Worm (Caenorhabditis elegans) whole organism, L1 larva: Measurements from ENCODE around the gene strd-1.

Experiments
- C16A3.4 ChIP-seq: fragments of 150-350 bp; optimal IDR thresholded peaks from 2 replicates; lab custom pipeline; 2014; ENCODE audit warnings: missing biosample characterization, missing genetic modification characterization
- Y116A8C.19 ChIP-seq: sonication (generic microtip); optimal IDR thresholded peaks from 2 replicates; lab custom pipeline; 2016; ENCODE audit warnings: missing compliant biosample characterization, missing genetic modification characterization, borderline replicate concordance
- aly-2 ChIP-seq: fragments of 150-350 bp; optimal IDR thresholded peaks from 2 replicates; lab custom pipeline; 2014; ENCODE audit warnings: missing biosample characterization, missing genetic modification characterization
- ama-1 ChIP-seq: fragments of 150-350 bp; optimal IDR thresholded peaks from 2 replicates; lab custom pipeline; 2014
- ceh-63 ChIP-seq: fragments of 200-800 bp; sonication (Bioruptor generic); optimal IDR thresholded peaks from 2 replicates; lab custom pipeline; 2018; ENCODE audit warnings: mild to moderate bottlenecking, missing genetic modification characterization, missing compliant biosample characterization
- ceh-8 ChIP-seq: fragments of 200-800 bp; sonication (Bioruptor generic); optimal IDR thresholded peaks from 2 replicates; lab custom pipeline; 2018; ENCODE audit warnings: mild to moderate bottlenecking, missing genetic modification characterization, moderate library complexity, missing compliant biosample characterization
- ceh-88 ChIP-seq: fragments of 200-800 bp; sonication (Bioruptor generic); IDR thresholded peaks from 2 replicates; pipeline ENCODE4 v1.3.6; 2022; ENCODE audit warnings: missing genetic modification characterization, missing compliant biosample characterization
- ceh-90 ChIP-seq: sonication (generic microtip); optimal IDR thresholded peaks from 2 replicates; lab custom pipeline; 2016; ENCODE audit warnings: missing genetic modification characterization, missing compliant biosample characterization
- ces-1 ChIP-seq: fragments of 150-350 bp; optimal IDR thresholded peaks from 2 replicates; lab custom pipeline; 2014; ENCODE audit warnings: missing biosample characterization, missing genetic modification reagents, missing genetic modification characterization
- efl-1 ChIP-seq, 4 experiments: fragments of 150-350 bp; optimal IDR thresholded peaks in 3 of 4; peaks in 1 of 4; 1 replicate in 1 of 4; 2 replicates in 3 of 4; lab custom pipeline; 2014; ENCODE audit warnings: missing biosample characterization in 2 of 4, missing genetic modification characterization in 2 of 4, missing genetic modification reagents in 2 of 4
- egl-13 ChIP-seq: sonication (generic microtip); optimal IDR thresholded peaks from 2 replicates; lab custom pipeline; 2016; ENCODE audit warnings: missing genotype, missing genetic modification reagents, missing genetic modification characterization, missing compliant biosample characterization
- elt-3 ChIP-seq, 6 experiments: fragments of 150-350 bp in 1 of 6; sonication (generic microtip); optimal IDR thresholded peaks; 2 replicates each; lab custom pipeline; 2017 to 2018; ENCODE audit warnings: missing biosample characterization in 6 of 6, missing genetic modification characterization in 6 of 6, inconsistent platforms in 1 of 6
- ets-5 ChIP-seq: fragments of 200-800 bp; sonication (Bioruptor generic); IDR thresholded peaks from 2 replicates; pipeline ENCODE4 v1.3.6; 2022; ENCODE audit warnings: missing genetic modification characterization, missing compliant biosample characterization
- lin-13 ChIP-seq: fragments of 150-350 bp; optimal IDR thresholded peaks from 2 replicates; lab custom pipeline; 2014; ENCODE audit warnings: missing biosample characterization, missing genetic modification reagents, missing genetic modification characterization
- lin-14 ChIP-seq: fragments of 200-800 bp; sonication (Bioruptor generic); optimal IDR thresholded peaks from 2 replicates; lab custom pipeline; 2018; ENCODE audit warnings: mild to moderate bottlenecking, missing genetic modification characterization, moderate library complexity, missing compliant biosample characterization
- lir-3 ChIP-seq: sonication (generic microtip); optimal IDR thresholded peaks from 2 replicates; lab custom pipeline; 2016; ENCODE audit warnings: mild to moderate bottlenecking, missing genetic modification characterization, moderate library complexity, missing compliant biosample characterization; ENCODE audit not compliant: poor library complexity
- mab-9 ChIP-seq: fragments of 200-800 bp; sonication (Bioruptor generic); IDR thresholded peaks from 2 replicates; pipeline ENCODE4 v1.3.6; 2022; ENCODE audit warnings: missing genetic modification reagents, missing genetic modification characterization, missing compliant biosample characterization
- mdl-1 ChIP-seq, 2 experiments: fragments of 150-350 bp; optimal IDR thresholded peaks; 2 replicates each; lab custom pipeline; 2014 to 2017; ENCODE audit warnings: missing biosample characterization in 2 of 2, missing genetic modification characterization in 2 of 2, inconsistent platforms in 1 of 2
- nhr-11 ChIP-seq: fragments of 150-350 bp; optimal IDR thresholded peaks from 2 replicates; lab custom pipeline; 2014; ENCODE audit warnings: missing biosample characterization, missing genetic modification characterization
- nhr-19 ChIP-seq: fragments of 200-800 bp; sonication (Bioruptor generic); conservative IDR thresholded peaks from 2 replicates; pipeline ENCODE4 v1.3.6; 2022; ENCODE audit warnings: missing genetic modification characterization, missing compliant biosample characterization
- nhr-47 ChIP-seq: sonication (generic microtip); optimal IDR thresholded peaks from 2 replicates; lab custom pipeline; 2016; ENCODE audit warnings: mild to moderate bottlenecking, missing genetic modification characterization, moderate library complexity, missing compliant biosample characterization
- nhr-71 ChIP-seq: sonication (generic microtip); optimal IDR thresholded peaks from 2 replicates; lab custom pipeline; 2016; ENCODE audit warnings: mild to moderate bottlenecking, missing genetic modification characterization, moderate library complexity, missing compliant biosample characterization
- nhr-76 ChIP-seq: sonication (generic microtip); optimal IDR thresholded peaks from 2 replicates; lab custom pipeline; 2017; ENCODE audit warnings: missing biosample characterization, missing genetic modification characterization
- nhr-77 ChIP-seq: fragments of 150-350 bp; optimal IDR thresholded peaks from 2 replicates; lab custom pipeline; 2014; ENCODE audit warnings: missing biosample characterization, missing genetic modification characterization
- nhr-85 ChIP-seq: sonication (generic microtip); peaks from one replicate; lab custom pipeline; 2016; ENCODE audit warnings: missing genetic modification characterization, inconsistent platforms, missing compliant biosample characterization
- rnt-1 ChIP-seq: sonication (generic microtip); optimal IDR thresholded peaks from 2 replicates; lab custom pipeline; 2016; ENCODE audit warnings: mild to moderate bottlenecking, missing genetic modification characterization, moderate library complexity, missing compliant biosample characterization
- skn-1 ChIP-seq: fragments of 150-350 bp; optimal IDR thresholded peaks from 2 replicates; lab custom pipeline; 2014; ENCODE audit warnings: missing biosample characterization, missing genetic modification characterization
- snu-23 ChIP-seq: sonication (generic microtip); optimal IDR thresholded peaks from 2 replicates; lab custom pipeline; 2016; ENCODE audit warnings: missing genetic modification characterization, missing compliant biosample characterization
- sup-37 ChIP-seq: fragments of 200-800 bp; sonication (Bioruptor generic); optimal IDR thresholded peaks from 2 replicates; lab custom pipeline; 2018; ENCODE audit warnings: mild to moderate bottlenecking, missing genetic modification characterization, missing compliant biosample characterization
- tlp-1 ChIP-seq: fragments of 150-350 bp; optimal IDR thresholded peaks from 2 replicates; lab custom pipeline; 2014; ENCODE audit warnings: missing biosample characterization, missing genetic modification characterization
- vab-15 ChIP-seq: sonication (generic microtip); optimal IDR thresholded peaks from 2 replicates; lab custom pipeline; 2017; ENCODE audit warnings: missing genotype, mild to moderate bottlenecking, missing genetic modification characterization, missing compliant biosample characterization
- xbp-1 ChIP-seq: sonication (generic microtip); optimal IDR thresholded peaks from 2 replicates; lab custom pipeline; 2016; ENCODE audit warnings: missing genetic modification characterization, missing compliant biosample characterization

strd-1 gene

ce11 chrIII:10939184-10939583, 8.1 kb upstream of the strd-1 start:
- TF ChIP-seq rnt-1 (tag; lab: Kevin White, UChicago) (no peak), ceh-8 (GFP tag; lab: Kevin White, UChicago) (no peak), nhr-19 (GFP tag; lab: Robert Waterston, UW) (no peak), ceh-90 (tag; lab: Kevin White, UChicago) (no peak), vab-15 (tag; lab: Kevin White, UChicago) (no peak), egl-13 (tag; lab: Kevin White, UChicago) (no peak), tlp-1 (tag; lab: Kevin White, UChicago) (no peak), C16A3.4 (tag; lab: Kevin White, UChicago) (no peak), nhr-47 (tag; lab: Kevin White, UChicago) (no peak), nhr-77 (tag; lab: Kevin White, UChicago) (no peak), ces-1 (GFP tag; lab: Kevin White, UChicago) (no peak)

DNA sequence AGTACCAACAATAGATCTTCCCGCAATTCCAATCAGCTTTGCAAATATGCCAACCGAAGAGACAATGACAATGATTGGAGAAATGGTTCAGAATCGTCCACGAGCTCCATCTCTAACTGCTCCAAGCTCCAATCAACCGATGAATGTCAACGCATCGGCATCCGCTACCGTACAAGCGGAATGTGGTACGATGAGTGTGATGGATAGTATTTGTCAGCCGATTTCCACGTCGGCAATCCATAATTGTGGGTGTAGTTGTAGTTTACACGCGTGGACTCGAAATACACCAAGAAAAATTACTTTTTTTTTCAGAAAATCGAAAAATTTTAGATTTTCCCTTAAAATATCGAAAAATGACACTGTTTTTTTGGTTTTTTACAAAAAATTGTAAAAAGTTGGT, 4.3 kb upstream of the strd-1 start:
- no peak for TF ChIP-seq lir-3 (tag; lab: Kevin White, UChicago)
- no peak for TF ChIP-seq lin-14 (GFP tag; lab: Kevin White, UChicago)
- TF ChIP-seq ama-1, result no peak
- no peak for TF ChIP-seq efl-1 (optimal IDR thresholded peaks at IDR 0.05; lab: Kevin White, UChicago)
- TF ChIP-seq efl-1 (GFP tag; optimal IDR thresholded peaks at IDR 0.05 in 1 of 2; lab: Kevin White, UChicago), result peak in 1 of 2 experiments; percentile 7
- no peak for TF ChIP-seq vab-15 (tag; lab: Kevin White, UChicago)

DNA sequence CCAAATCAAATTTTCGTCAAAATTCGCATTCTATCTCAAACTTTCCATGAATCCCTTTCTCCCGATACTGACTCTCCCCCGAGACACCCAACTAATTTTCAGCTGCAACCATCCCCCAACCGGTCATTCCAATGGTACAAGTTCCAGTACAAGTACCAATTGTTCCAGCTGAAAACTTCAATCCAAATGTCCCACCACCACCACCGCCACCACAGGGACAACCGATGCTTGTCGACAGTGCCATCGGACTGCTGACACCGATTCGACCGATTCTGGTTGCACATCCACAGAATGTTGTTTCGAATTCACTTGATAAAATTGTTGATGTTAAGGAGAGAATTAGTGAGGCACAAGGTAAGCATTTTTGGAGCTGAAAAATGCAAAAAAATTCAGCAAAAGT, 1.7 kb upstream of the strd-1 start:
- TF ChIP-seq mab-9 (GFP tag; lab: Robert Waterston, UW) (no peak), efl-1 (optimal IDR thresholded peaks at IDR 0.05; lab: Kevin White, UChicago) (no peak), efl-1 (GFP tag; optimal IDR thresholded peaks at IDR 0.05 in 1 of 2; lab: Kevin White, UChicago) (peak in 1 of 2 experiments; percentile 30)

- TF ChIP-seq ceh-63, result no peak
- no peak for TF ChIP-seq lin-13 (GFP tag; lab: Kevin White, UChicago)
- no peak for TF ChIP-seq xbp-1 (tag; lab: Kevin White, UChicago)
- no peak for TF ChIP-seq elt-3 (tag; optimal IDR thresholded peaks at IDR 0.05; lab: Kevin White, UChicago)
- no peak for TF ChIP-seq snu-23
- TF ChIP-seq lir-3 (tag; lab: Kevin White, UChicago), result no peak
Observed at ce11 chrIII:10951713-10952112, 4.5 kb downstream of the strd-1 start.

DNA sequence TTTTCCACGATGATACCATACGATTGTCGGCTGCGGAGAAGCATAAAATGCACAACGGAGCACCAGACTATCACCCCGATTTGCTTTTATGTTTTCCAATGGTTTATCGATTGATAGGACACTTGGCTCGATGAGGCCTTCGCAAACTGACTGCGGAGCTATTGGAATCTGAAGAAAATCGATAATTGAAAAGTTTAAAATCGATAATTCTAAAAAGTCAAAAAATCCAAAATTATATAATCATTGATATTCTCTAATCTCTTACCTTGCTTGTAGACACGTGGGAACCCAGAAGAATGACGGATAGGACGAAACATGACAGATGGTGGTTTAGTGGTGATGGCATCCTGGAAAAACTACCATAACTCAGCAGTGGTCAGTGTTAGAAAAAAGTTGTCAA, 5.9 kb downstream of the strd-1 start, which contains the start of gene zig-5:
Gene zig-5 (minus strand): TSS at position 349 of the 400 bp plus-strand sequence.
- no peak for TF ChIP-seq sup-37 (GFP tag; lab: Kevin White, UChicago)

ce11 chrIII:10957236-10957635, 10.0 kb downstream of the strd-1 start:
- TF ChIP-seq ets-5 (GFP tag; lab: Robert Waterston, UW) (no peak), nhr-76 (tag; lab: Kevin White, UChicago) (no peak), nhr-85 (tag; lab: Kevin White, UChicago) (peak; percentile 59), mdl-1 (tag; optimal IDR thresholded peaks at IDR 0.05; lab: Kevin White, UChicago) (no peak), vab-15 (tag; lab: Kevin White, UChicago) (no peak), nhr-71 (tag; lab: Kevin White, UChicago) (peak; percentile 4), aly-2 (tag; lab: Kevin White, UChicago) (no peak), skn-1 (tag; lab: Kevin White, UChicago) (no peak), ceh-88 (GFP tag; lab: Robert Waterston, UW) (no peak), nhr-77 (tag; lab: Kevin White, UChicago) (no peak), nhr-11 (tag; lab: Kevin White, UChicago) (no peak), Y116A8C.19 (tag; lab: Kevin White, UChicago) (no peak)
- TF ChIP-seq, all 84 proteins: peak for 2
